Fruit fly (Drosophila melanogaster) whole organism, wandering third instar larva: ENCODE measurements around the gene BigH1.

Experiments
- Abd-B ChIP-seq: fragments of >200 bp; optimal IDR thresholded peaks from 2 replicates; lab custom pipeline; 2017; ENCODE audit warnings: missing biosample characterization, missing genetic modification characterization
- CG32264 ChIP-seq: fragments of 200-800 bp; sonication (Bioruptor generic); optimal IDR thresholded peaks from 2 replicates; lab custom pipeline; 2016; ENCODE audit warnings: missing biosample characterization, missing genetic modification characterization
- CG9705 ChIP-seq: fragments of 200-800 bp; sonication (Bioruptor generic); optimal IDR thresholded peaks from 2 replicates; lab custom pipeline; 2018; ENCODE audit warnings: missing biosample characterization, mild to moderate bottlenecking, missing genetic modification characterization
- CrebA ChIP-seq: fragments of 200-800 bp; sonication (Bioruptor generic); optimal IDR thresholded peaks from 2 replicates; lab custom pipeline; 2016; ENCODE audit warnings: missing biosample characterization, mild to moderate bottlenecking, missing genetic modification characterization, borderline replicate concordance
- Dfd ChIP-seq: fragments of >200 bp; optimal IDR thresholded peaks from 2 replicates; lab custom pipeline; 2017; ENCODE audit warnings: missing biosample characterization, missing genetic modification characterization
- Dif ChIP-seq: fragments of 200-275, 200-300 bp; sonication (Bioruptor generic); optimal IDR thresholded peaks from 2 replicates; lab custom pipeline; 2018; ENCODE audit warnings: missing biosample characterization, missing genetic modification characterization; ENCODE audit not compliant: partially characterized antibody
- GATAd ChIP-seq: sonication (Bioruptor generic); optimal IDR thresholded peaks from 2 replicates; lab custom pipeline; 2016; ENCODE audit warnings: missing biosample characterization, missing genetic modification characterization
- HLH106 ChIP-seq: fragments of 200-800 bp; optimal IDR thresholded peaks from 3 replicates; lab custom pipeline; 2019; ENCODE audit warnings: missing biosample characterization, mild to moderate bottlenecking, missing genetic modification characterization, moderate library complexity
- Hr78 ChIP-seq: fragments of >200 bp; optimal IDR thresholded peaks from 2 replicates; lab custom pipeline; 2017; ENCODE audit warnings: missing biosample characterization, missing genetic modification characterization
- Hr83 ChIP-seq: fragments of 200-300 bp; sonication (Bioruptor generic); optimal IDR thresholded peaks from 2 replicates; lab custom pipeline; 2016; ENCODE audit warnings: missing biosample characterization, mild to moderate bottlenecking, missing genetic modification characterization, moderate library complexity; ENCODE audit not compliant: poor library complexity, severe bottlenecking
- Jra ChIP-seq: sonication (Bioruptor generic); optimal IDR thresholded peaks from 2 replicates; lab custom pipeline; 2016; ENCODE audit warnings: missing biosample characterization, missing genetic modification characterization
- Mio ChIP-seq: sonication (Bioruptor generic); optimal IDR thresholded peaks from 2 replicates; lab custom pipeline; 2016; ENCODE audit warnings: missing biosample characterization, missing genetic modification characterization
- Myc ChIP-seq: fragments of >200 bp; optimal IDR thresholded peaks from 2 replicates; lab custom pipeline; 2017
- OdsH ChIP-seq: fragments of 200-800 bp; sonication (Bioruptor generic); optimal IDR thresholded peaks from 2 replicates; lab custom pipeline; 2016; ENCODE audit warnings: missing biosample characterization, mild to moderate bottlenecking, missing genetic modification characterization
- Rel ChIP-seq, 2 experiments: fragments of 200-800 bp; sonication (Bioruptor generic) in 1 of 2; optimal IDR thresholded peaks; 2 replicates in 1 of 2; 3 replicates in 1 of 2; lab custom pipeline; 2016 to 2019; ENCODE audit warnings: mild to moderate bottlenecking in 2 of 2, missing biosample characterization in 2 of 2, missing genetic modification characterization in 2 of 2, moderate library complexity in 1 of 2
- Sp1 ChIP-seq: fragments of 200-800 bp; sonication (Bioruptor generic); optimal IDR thresholded peaks from 3 replicates; lab custom pipeline; 2019; ENCODE audit warnings: missing biosample characterization, mild to moderate bottlenecking, missing genetic modification characterization, moderate library complexity
- Vsx2 ChIP-seq: fragments of 200-300, 225-300 bp; sonication (Bioruptor generic); optimal IDR thresholded peaks from 2 replicates; lab custom pipeline; 2018; ENCODE audit warnings: missing biosample characterization, missing genetic modification characterization; ENCODE audit not compliant: partially characterized antibody
- br ChIP-seq: fragments of 200-800 bp; sonication (Bioruptor generic); optimal IDR thresholded peaks from 2 replicates; lab custom pipeline; 2016; ENCODE audit warnings: missing biosample characterization, missing genetic modification characterization
- brk ChIP-seq: fragments of 200-800 bp; sonication (Bioruptor generic); optimal IDR thresholded peaks from 2 replicates; lab custom pipeline; 2016; ENCODE audit warnings: missing biosample characterization, mild to moderate bottlenecking, missing genetic modification characterization
- dl ChIP-seq, 2 experiments: fragments of 175-275, 200-275 bp in 1 of 2; fragments of 200-275 bp in 1 of 2; sonication (Bioruptor generic); optimal IDR thresholded peaks; lab custom pipeline; 2018; ENCODE audit warnings: mild to moderate bottlenecking in 2 of 2, missing biosample characterization in 2 of 2, missing genetic modification characterization in 2 of 2, moderate library complexity in 2 of 2; ENCODE audit not compliant: partially characterized antibody in 2 of 2, insufficient read depth in 1 of 2
- dmrt93B ChIP-seq: fragments of 200-800 bp; sonication (Bioruptor generic); optimal IDR thresholded peaks from 2 replicates; lab custom pipeline; 2018; ENCODE audit warnings: missing biosample characterization, mild to moderate bottlenecking, missing genetic modification characterization
- dsf ChIP-seq: sonication (Bioruptor generic); optimal IDR thresholded peaks from 2 replicates; lab custom pipeline; 2016; ENCODE audit warnings: missing biosample characterization, missing genetic modification characterization, borderline replicate concordance
- ey ChIP-seq: fragments of 200-800 bp; sonication (Bioruptor generic); optimal IDR thresholded peaks from 2 replicates; lab custom pipeline; 2016; ENCODE audit warnings: missing biosample characterization, missing genetic modification characterization
- foxo ChIP-seq, 2 experiments: fragments of 200-800 bp; sonication (Bioruptor generic); optimal IDR thresholded peaks; 2 replicates in 1 of 2; 3 replicates in 1 of 2; lab custom pipeline; 2016 to 2017; ENCODE audit warnings: missing biosample characterization in 2 of 2, missing genetic modification characterization in 2 of 2
- fru ChIP-seq: fragments of 200-800 bp; sonication (Bioruptor generic); optimal IDR thresholded peaks from 3 replicates; lab custom pipeline; 2016; ENCODE audit warnings: missing biosample characterization, mild to moderate bottlenecking, missing genetic modification characterization
- h ChIP-seq: fragments of 200-800 bp; sonication (Bioruptor generic); optimal IDR thresholded peaks from 3 replicates; lab custom pipeline; 2016; ENCODE audit warnings: missing biosample characterization, mild to moderate bottlenecking, missing genetic modification characterization
- jim ChIP-seq: fragments of 175-275, 200-325 bp; sonication (Bioruptor generic); optimal IDR thresholded peaks from 2 replicates; lab custom pipeline; 2016; ENCODE audit warnings: missing biosample characterization, mild to moderate bottlenecking, missing genetic modification characterization
- lola ChIP-seq: fragments of >200 bp; optimal IDR thresholded peaks from 2 replicates; lab custom pipeline; 2017; ENCODE audit warnings: missing biosample characterization, missing genetic modification characterization
- pan ChIP-seq: fragments of >200 bp; optimal IDR thresholded peaks from 2 replicates; lab custom pipeline; 2017
- psq ChIP-seq: fragments of 200-800 bp; sonication (Bioruptor generic); optimal IDR thresholded peaks from 3 replicates; lab custom pipeline; 2017; ENCODE audit warnings: missing biosample characterization, mild to moderate bottlenecking, missing genetic modification characterization, moderate library complexity
- rgr ChIP-seq: fragments of 200-800 bp; sonication (Bioruptor generic); optimal IDR thresholded peaks from 3 replicates; lab custom pipeline; 2016; ENCODE audit warnings: missing biosample characterization, mild to moderate bottlenecking, missing genetic modification characterization
- sage ChIP-seq: fragments of 200-800 bp; sonication (Bioruptor generic); optimal IDR thresholded peaks from 2 replicates; lab custom pipeline; 2016; ENCODE audit warnings: missing biosample characterization, mild to moderate bottlenecking, missing genetic modification characterization
- sv ChIP-seq: fragments of 200-800 bp; sonication (Bioruptor generic); optimal IDR thresholded peaks from 3 replicates; lab custom pipeline; 2016; ENCODE audit warnings: missing biosample characterization, missing genetic modification characterization
- tai ChIP-seq: sonication (Bioruptor generic); optimal IDR thresholded peaks from 2 replicates; lab custom pipeline; 2016; ENCODE audit warnings: missing biosample characterization, missing genetic modification characterization
- woc ChIP-seq: sonication (Bioruptor generic); optimal IDR thresholded peaks from 2 replicates; lab custom pipeline; 2016; ENCODE audit warnings: missing biosample characterization, mild to moderate bottlenecking, missing genetic modification characterization

The BigH1 gene

dm6 chr3R:14683928-14684327 is 20.7 kb downstream of the BigH1 start (continued):
- TF ChIP-seq dl (GFP tag; optimal IDR thresholded peaks at IDR 0.05; lab: Kevin White, UChicago; ENCODE audit: insufficient read depth in 1 of 2, partially characterized antibody in 2 of 2) (no peak), Abd-B (no peak), fru (peak; percentile 49), jim (GFP tag; lab: Kevin White, UChicago) (no peak), CG9705 (GFP tag; lab: Kevin White, UChicago) (no peak)

- no peak for TF ChIP-seq Vsx2 (GFP tag; lab: Kevin White, UChicago)
- TF ChIP-seq OdsH = no peak
- no peak for TF ChIP-seq dsf (GFP tag; lab: Kevin White, UChicago)
- no peak for TF ChIP-seq Myc (lab: Kevin White, UChicago)
- TF ChIP-seq lola (GFP tag; lab: Kevin White, UChicago) = no peak
- no peak for TF ChIP-seq GATAd (GFP tag; lab: Kevin White, UChicago)
- TF ChIP-seq tai (GFP tag; lab: Kevin White, UChicago) = no peak
- TF ChIP-seq brk = no peak
- no peak for TF ChIP-seq Hr78 (GFP tag; lab: Kevin White, UChicago)
- TF ChIP-seq HLH106 (tag; lab: Kevin White, UChicago) = no peak
- no peak for TF ChIP-seq Jra (GFP tag; lab: Kevin White, UChicago)
- TF ChIP-seq CrebA (GFP tag; lab: Kevin White, UChicago) = no peak
Measured at dm6 chr3R:14687296-14687695, 24.0 kb downstream of the BigH1 start.

dm6 chr3R:14690065-14690464 is 26.8 kb downstream of the BigH1 start:
- TF ChIP-seq CrebA (GFP tag; lab: Kevin White, UChicago) (no peak), Vsx2 (GFP tag; lab: Kevin White, UChicago) (no peak), sv (GFP tag; lab: Kevin White, UChicago) (no peak), HLH106 (tag; lab: Kevin White, UChicago) (no peak), tai (GFP tag; lab: Kevin White, UChicago) (no peak), CG32264 (GFP tag; lab: Kevin White, UChicago) (no peak)

DNA sequence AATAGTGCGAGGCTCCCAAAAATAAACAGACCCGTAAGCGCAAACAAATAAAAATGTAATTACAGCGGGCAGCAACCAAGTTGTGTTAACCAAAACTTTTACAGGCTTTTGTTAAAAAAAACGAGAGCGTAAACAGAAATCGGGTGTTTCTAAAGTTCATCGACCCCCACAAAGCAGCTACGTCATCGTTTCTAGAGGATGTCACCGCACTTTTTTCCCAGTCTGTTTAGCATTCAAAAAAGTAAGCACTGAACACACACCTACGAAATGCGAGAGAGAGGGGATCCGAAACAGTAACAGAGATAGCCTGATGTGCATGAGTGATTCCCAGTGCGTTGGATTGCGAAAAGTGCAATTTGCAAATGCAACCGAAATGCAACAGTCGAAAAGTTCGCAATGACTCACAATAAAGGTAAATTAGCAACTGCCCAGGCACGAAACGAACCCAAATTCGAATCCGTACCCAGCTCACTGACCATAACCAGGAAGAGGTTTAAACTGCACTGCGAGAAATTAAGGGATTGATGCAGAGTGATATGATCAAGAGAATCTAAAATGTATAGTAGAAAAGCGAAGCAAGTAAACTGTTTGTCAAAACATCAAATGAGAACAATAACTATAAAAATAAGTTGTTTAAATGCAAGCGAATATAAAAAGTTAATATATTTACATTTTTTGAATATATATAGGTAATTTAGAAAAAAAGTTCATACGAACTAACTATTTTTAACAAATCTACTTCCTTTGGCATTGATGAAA is 27.9 kb downstream of the BigH1 start:
- TF ChIP-seq Sp1 (GFP tag; lab: Kevin White, UChicago) (peak; percentile 21), h (peak; percentile 1), foxo (GFP tag; optimal IDR thresholded peaks at IDR 0.05; lab: Kevin White, UChicago) (peak in 1 of 2 experiments; percentile 21), Rel (GFP tag; optimal IDR thresholded peaks at IDR 0.05; lab: Kevin White, UChicago) (no peak), Rel (tag; optimal IDR thresholded peaks at IDR 0.05; lab: Kevin White, UChicago) (peak; percentile 16), Hr78 (GFP tag; lab: Kevin White, UChicago) (no peak), Abd-B (no peak), psq (GFP tag; lab: Kevin White, UChicago) (peak; percentile 31), HLH106 (tag; lab: Kevin White, UChicago) (peak; percentile 22)

DNA sequence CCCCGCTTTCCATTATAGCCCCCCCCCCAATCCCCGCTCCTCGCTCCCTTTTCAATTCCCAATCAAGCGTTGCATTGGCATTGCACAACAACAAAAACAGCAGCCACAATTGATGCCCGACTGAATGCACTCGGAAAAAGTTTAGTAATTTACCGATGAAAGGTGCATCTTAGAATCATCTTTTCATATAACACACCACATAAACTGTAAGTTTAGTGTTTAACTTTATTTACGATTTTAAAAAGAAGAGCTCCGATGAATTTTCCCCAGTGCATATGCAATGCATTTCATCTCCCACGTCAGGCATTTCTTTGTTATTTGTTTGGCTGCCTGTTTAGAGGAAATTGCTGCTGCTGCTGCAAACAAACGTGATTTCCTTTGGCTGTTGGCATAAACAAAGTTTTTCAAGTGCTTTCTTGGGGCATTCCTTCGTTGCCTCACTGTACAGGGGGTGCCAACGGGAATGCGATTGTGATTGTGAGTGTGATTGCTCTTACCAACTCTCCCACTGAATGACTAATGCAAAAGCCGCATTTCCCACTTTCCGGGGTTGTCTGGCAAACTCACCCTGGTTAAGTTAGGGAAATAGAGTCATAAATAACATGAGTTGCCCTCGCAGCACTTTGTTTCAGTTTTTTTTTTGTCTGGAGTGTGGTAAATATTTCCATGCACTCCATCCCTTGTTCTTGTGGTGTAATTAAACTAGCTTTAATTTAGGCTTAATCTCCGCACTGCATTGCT is 29.1 kb downstream of the BigH1 start:
- no peak for TF ChIP-seq Dif (GFP tag; lab: Kevin White, UChicago)
- TF ChIP-seq pan (lab: Kevin White, UChicago) = no peak
- no peak for TF ChIP-seq lola (GFP tag; lab: Kevin White, UChicago)
- TF ChIP-seq Hr83 (GFP tag; lab: Kevin White, UChicago) = no peak
- no peak for TF ChIP-seq Dfd (GFP tag; lab: Kevin White, UChicago)
- TF ChIP-seq CrebA (GFP tag; lab: Kevin White, UChicago) = no peak
- TF ChIP-seq Sp1 (GFP tag; lab: Kevin White, UChicago) = peak; percentile 70
- peak; percentile 49 for TF ChIP-seq CG32264 (GFP tag; lab: Kevin White, UChicago)
- TF ChIP-seq ey (GFP tag; lab: Kevin White, UChicago) = peak; percentile 67
- peak; percentile 69 for TF ChIP-seq HLH106 (tag; lab: Kevin White, UChicago)
- peak; percentile 20 for TF ChIP-seq CG9705 (GFP tag; lab: Kevin White, UChicago)
- peak; percentile 39 for TF ChIP-seq dmrt93B (GFP tag; lab: Kevin White, UChicago)
- peak; percentile 16 for TF ChIP-seq woc (GFP tag; lab: Kevin White, UChicago)
- TF ChIP-seq br = peak; percentile 43
- peak; percentile 67 for TF ChIP-seq rgr
- no peak for TF ChIP-seq dl (GFP tag; optimal IDR thresholded peaks at IDR 0.05; lab: Kevin White, UChicago; ENCODE audit: insufficient read depth in 1 of 2, partially characterized antibody in 2 of 2)
- no peak for TF ChIP-seq Hr78 (GFP tag; lab: Kevin White, UChicago)
- TF ChIP-seq tai (GFP tag; lab: Kevin White, UChicago) = no peak
- peak; percentile 70 for TF ChIP-seq h
- TF ChIP-seq Myc (lab: Kevin White, UChicago) = no peak
- peak in 1 of 2 experiments; percentile 76 for TF ChIP-seq foxo (GFP tag; optimal IDR thresholded peaks at IDR 0.05; lab: Kevin White, UChicago)
- TF ChIP-seq Rel (GFP tag; optimal IDR thresholded peaks at IDR 0.05; lab: Kevin White, UChicago) = no peak
- TF ChIP-seq Rel (tag; optimal IDR thresholded peaks at IDR 0.05; lab: Kevin White, UChicago) = no peak
- peak; percentile 61 for TF ChIP-seq OdsH
- TF ChIP-seq fru = peak; percentile 66
- TF ChIP-seq sage (GFP tag; lab: Kevin White, UChicago) = peak; percentile 38
- no peak for TF ChIP-seq Abd-B
- TF ChIP-seq Mio (GFP tag; lab: Kevin White, UChicago) = no peak
- TF ChIP-seq Vsx2 (GFP tag; lab: Kevin White, UChicago) = no peak
